Fruit fly (Drosophila melanogaster) whole organism, embryonic: ENCODE data around the gene CG7377.

Source experiments
- Asciz ChIP-seq: fragments of 200-800 bp; sonication (Bioruptor generic); optimal IDR thresholded peaks from 2 replicates; lab custom pipeline; 2017; ENCODE audit warnings: missing biosample characterization, mild to moderate bottlenecking, missing genetic modification characterization, missing genetic modification reagents
- Atf6 ChIP-seq: fragments of 200-800 bp; sonication (Bioruptor generic); IDR thresholded peaks from 2 replicates; pipeline ENCODE4 v1.3.6; 2022; ENCODE audit warnings: missing biosample characterization, missing genetic modification characterization
- B-H2 ChIP-seq: fragments of 200-800 bp; sonication (Bioruptor generic); optimal IDR thresholded peaks from 2 replicates; lab custom pipeline; 2018; ENCODE audit warnings: missing biosample characterization, mild to moderate bottlenecking, missing genetic modification characterization
- Bgb ChIP-seq: fragments of 200-800 bp; sonication (Bioruptor generic); IDR thresholded peaks from 2 replicates; pipeline ENCODE4 v1.3.6; 2022; ENCODE audit warnings: missing biosample characterization, missing genetic modification characterization; ENCODE audit not compliant: partially characterized antibody
- CG10979 ChIP-seq: fragments of 200-800 bp; sonication (Bioruptor generic); optimal IDR thresholded peaks from 2 replicates; lab custom pipeline; 2018; ENCODE audit warnings: missing biosample characterization, mild to moderate bottlenecking, missing genetic modification characterization, moderate library complexity
- CG11695 ChIP-seq: fragments of 200-800 bp; sonication (Bioruptor generic); IDR thresholded peaks from 3 replicates; pipeline ENCODE4 v1.3.6; 2022; ENCODE audit warnings: missing biosample characterization, missing genetic modification characterization
- CG12942 ChIP-seq: fragments of 200-800 bp; sonication (Bioruptor generic); optimal IDR thresholded peaks from 3 replicates; lab custom pipeline; 2016; ENCODE audit warnings: missing biosample characterization, missing genetic modification characterization
- CG13287 ChIP-seq: fragments of 200-800 bp; sonication (Bioruptor generic); IDR thresholded peaks from 2 replicates; pipeline ENCODE4 v1.3.6; 2022; ENCODE audit warnings: missing biosample characterization, missing genetic modification characterization; ENCODE audit not compliant: partially characterized antibody
- CG13775 ChIP-seq: fragments of 200-800 bp; sonication (Bioruptor generic); optimal IDR thresholded peaks from 3 replicates; lab custom pipeline; 2017; ENCODE audit warnings: missing biosample characterization, mild to moderate bottlenecking, missing genetic modification characterization
- CG15479 ChIP-seq: fragments of 200-800 bp; sonication (Bioruptor generic); optimal IDR thresholded peaks from 3 replicates; lab custom pipeline; 2019; ENCODE audit warnings: missing biosample characterization, mild to moderate bottlenecking, missing genetic modification characterization, moderate library complexity
- CG15514 ChIP-seq: fragments of 200-800 bp; sonication (Bioruptor generic); optimal IDR thresholded peaks from 3 replicates; lab custom pipeline; 2017; ENCODE audit warnings: missing biosample characterization, missing genetic modification characterization, mild to moderate bottlenecking, moderate library complexity, missing genetic modification reagents
- CG16779 ChIP-seq: fragments of 200-800 bp; sonication (Bioruptor generic); IDR thresholded peaks from 2 replicates; pipeline ENCODE4 v1.3.6; 2022; ENCODE audit warnings: missing biosample characterization, missing genetic modification characterization
- CG17829 ChIP-seq: fragments of 200-800 bp; optimal IDR thresholded peaks from 2 replicates; lab custom pipeline; 2019; ENCODE audit warnings: missing biosample characterization, mild to moderate bottlenecking, missing genetic modification characterization, moderate library complexity
- CG31441 ChIP-seq: fragments of 200-800 bp; sonication (Bioruptor generic); IDR thresholded peaks from 2 replicates; pipeline ENCODE4 v1.3.6; 2022; ENCODE audit warnings: missing biosample characterization, missing genetic modification characterization
- CG33213 ChIP-seq: fragments of 200-800 bp; sonication (Bioruptor generic); optimal IDR thresholded peaks from 3 replicates; lab custom pipeline; 2016; ENCODE audit warnings: missing biosample characterization, missing genetic modification characterization
- CG4360 ChIP-seq: fragments of 200-800 bp; sonication (Bioruptor generic); IDR thresholded peaks from 2 replicates; pipeline ENCODE4 v1.3.6; 2022; ENCODE audit warnings: missing biosample characterization, missing genetic modification characterization
- CG5953 ChIP-seq: fragments of 200-800 bp; sonication (Bioruptor generic); IDR thresholded peaks from 2 replicates; pipeline ENCODE4 v1.3.6; 2022; ENCODE audit warnings: missing biosample characterization, missing genetic modification characterization
- CG7745 ChIP-seq: fragments of 200-800 bp; sonication (Bioruptor generic); optimal IDR thresholded peaks from 2 replicates; lab custom pipeline; 2018; ENCODE audit warnings: missing biosample characterization, mild to moderate bottlenecking, missing genetic modification characterization, moderate library complexity
- CG8281 ChIP-seq: fragments of 200-800 bp; sonication (Bioruptor generic); optimal IDR thresholded peaks from 2 replicates; lab custom pipeline; 2018; ENCODE audit warnings: missing biosample characterization, mild to moderate bottlenecking, missing genetic modification characterization, moderate library complexity
- CG8290 ChIP-seq, 3 experiments: fragments of 200-800 bp; sonication (Bioruptor generic); optimal IDR thresholded peaks; 2 replicates each; lab custom pipeline; 2016 to 2019; ENCODE audit warnings: missing biosample characterization in 3 of 3, missing genetic modification characterization in 3 of 3, mild to moderate bottlenecking in 2 of 3, moderate library complexity in 1 of 3
- CG9932 ChIP-seq: fragments of 200-800 bp; sonication (Bioruptor generic); IDR thresholded peaks from 2 replicates; pipeline ENCODE4 v1.3.6; 2022; ENCODE audit warnings: missing biosample characterization, missing genetic modification characterization
- Camta ChIP-seq: fragments of 200-800 bp; sonication (Bioruptor generic); optimal IDR thresholded peaks from 2 replicates; lab custom pipeline; 2016; ENCODE audit warnings: missing biosample characterization, missing genetic modification characterization
- Dbx ChIP-seq: fragments of 200-800 bp; sonication (Bioruptor generic); IDR thresholded peaks from 3 replicates; pipeline ENCODE4 v1.3.6; 2022; ENCODE audit warnings: missing biosample characterization, missing genetic modification characterization
- E2f1 ChIP-seq: fragments of 200-800 bp; sonication (Bioruptor generic); IDR thresholded peaks from 2 replicates; pipeline ENCODE4 v1.3.6; 2022; ENCODE audit warnings: missing biosample characterization, missing genetic modification characterization
- ERR ChIP-seq: fragments of 200-800 bp; sonication (Bioruptor generic); optimal IDR thresholded peaks from 2 replicates; lab custom pipeline; 2016; ENCODE audit warnings: missing biosample characterization, missing genetic modification characterization
- Elba2 ChIP-seq: fragments of 200-800 bp; sonication (Bioruptor generic); optimal IDR thresholded peaks from 3 replicates; lab custom pipeline; 2016; ENCODE audit warnings: missing biosample characterization, missing genetic modification characterization
- Hand ChIP-seq: fragments of 200-800 bp; sonication (Bioruptor generic); optimal IDR thresholded peaks from 2 replicates; lab custom pipeline; 2017; ENCODE audit warnings: mild to moderate bottlenecking, missing biosample characterization, missing genetic modification reagents, missing genetic modification characterization
- Sox102F ChIP-seq: fragments of 200-800 bp; sonication (Bioruptor generic); optimal IDR thresholded peaks from 2 replicates; lab custom pipeline; 2018; ENCODE audit warnings: missing biosample characterization, mild to moderate bottlenecking, missing genetic modification characterization, moderate library complexity
- TFAM ChIP-seq: fragments of 200-800 bp; sonication (Bioruptor generic); optimal IDR thresholded peaks from 2 replicates; lab custom pipeline; 2017; ENCODE audit warnings: missing biosample characterization, missing genetic modification characterization, inconsistent platforms
- Usf ChIP-seq: fragments of 200-800 bp; sonication (Bioruptor generic); optimal IDR thresholded peaks from 2 replicates; lab custom pipeline; 2017; ENCODE audit warnings: missing genotype, missing biosample characterization, missing genetic modification characterization
- YL-1 ChIP-seq: fragments of 200-800 bp; sonication (Bioruptor generic); optimal IDR thresholded peaks from 3 replicates; lab custom pipeline; 2017; ENCODE audit warnings: missing biosample characterization, mild to moderate bottlenecking, missing genetic modification characterization
- bab2 ChIP-seq: fragments of 200-800 bp; sonication (Bioruptor generic); optimal IDR thresholded peaks from 2 replicates; lab custom pipeline; 2016; ENCODE audit warnings: missing biosample characterization, missing genetic modification characterization
- cad ChIP-seq: fragments of >200 bp; optimal IDR thresholded peaks from 2 replicates; lab custom pipeline; 2017; ENCODE audit warnings: missing biosample characterization, missing genetic modification characterization
- cas ChIP-seq: fragments of 200-800 bp; sonication (Bioruptor generic); IDR thresholded peaks from 2 replicates; pipeline ENCODE4 v1.3.6; 2022; ENCODE audit warnings: missing biosample characterization, missing genetic modification characterization
- croc ChIP-seq: fragments of 200-800 bp; sonication (Bioruptor generic); conservative IDR thresholded peaks from 3 replicates; pipeline ENCODE4 v1.3.6; 2022; ENCODE audit warnings: missing biosample characterization, missing genetic modification characterization
- dati ChIP-seq: fragments of 200-800 bp; sonication (Bioruptor generic); IDR thresholded peaks from 2 replicates; pipeline ENCODE4 v1.3.6; 2022; ENCODE audit warnings: missing biosample characterization, missing genetic modification characterization
- dimm ChIP-seq: fragments of 200-800 bp; sonication (Bioruptor generic); IDR thresholded peaks from 2 replicates; pipeline ENCODE4 v1.3.6; 2022; ENCODE audit warnings: missing biosample characterization, missing genetic modification characterization
- ems ChIP-seq: fragments of 200-800 bp; sonication (Bioruptor generic); optimal IDR thresholded peaks from 3 replicates; lab custom pipeline; 2016; ENCODE audit warnings: missing biosample characterization, missing genetic modification characterization
- fd96Cb ChIP-seq: fragments of 200-800 bp; sonication (Bioruptor generic); optimal IDR thresholded peaks from 2 replicates; lab custom pipeline; 2018; ENCODE audit warnings: missing biosample characterization, mild to moderate bottlenecking, missing genetic modification characterization, moderate library complexity
- gce ChIP-seq: fragments of 200-800 bp; sonication (Bioruptor generic); IDR thresholded peaks from 3 replicates; pipeline ENCODE4 v1.3.6; 2022; ENCODE audit warnings: missing biosample characterization, missing genetic modification characterization
- grn ChIP-seq: fragments of 200-800 bp; sonication (Bioruptor generic); optimal IDR thresholded peaks from 3 replicates; lab custom pipeline; 2017; ENCODE audit warnings: missing biosample characterization, missing genetic modification characterization
- ind ChIP-seq: fragments of 200-800 bp; sonication (Bioruptor generic); optimal IDR thresholded peaks from 3 replicates; lab custom pipeline; 2016; ENCODE audit warnings: missing biosample characterization, missing genetic modification characterization
- kay ChIP-seq: fragments of 200-800 bp; sonication (Bioruptor generic); optimal IDR thresholded peaks from 2 replicates; lab custom pipeline; 2016; ENCODE audit warnings: missing biosample characterization, missing genetic modification characterization
- mirr ChIP-seq: fragments of 200-800 bp; sonication (Bioruptor generic); optimal IDR thresholded peaks from 3 replicates; lab custom pipeline; 2018; ENCODE audit warnings: missing biosample characterization, mild to moderate bottlenecking, missing genetic modification characterization
- onecut ChIP-seq: fragments of 200-800 bp; sonication (Bioruptor generic); IDR thresholded peaks from 2 replicates; pipeline ENCODE4 v1.3.6; 2022; ENCODE audit warnings: missing biosample characterization, missing genetic modification characterization
- pnt ChIP-seq: fragments of 200-800 bp; sonication (Bioruptor generic); optimal IDR thresholded peaks from 3 replicates; lab custom pipeline; 2016; ENCODE audit warnings: missing biosample characterization, missing genetic modification characterization
- sob ChIP-seq: fragments of 200-800 bp; sonication (Bioruptor generic); IDR thresholded peaks from 2 replicates; pipeline ENCODE4 v1.3.6; 2022; ENCODE audit warnings: missing biosample characterization, missing genetic modification characterization
- sqz ChIP-seq: fragments of 200-800 bp; sonication (Bioruptor generic); optimal IDR thresholded peaks from 3 replicates; lab custom pipeline; 2018; ENCODE audit warnings: missing biosample characterization, mild to moderate bottlenecking, missing genetic modification characterization
- wor ChIP-seq: fragments of 200-800 bp; sonication (Bioruptor generic); IDR thresholded peaks from 2 replicates; pipeline ENCODE4 v1.3.6; 2022; ENCODE audit warnings: missing biosample characterization, missing genetic modification characterization
- zfh2 ChIP-seq: fragments of 200-800 bp; sonication (Bioruptor generic); optimal IDR thresholded peaks from 2 replicates; lab custom pipeline; 2016; ENCODE audit warnings: missing biosample characterization, missing genetic modification characterization

Gene CG7377

dm6 chr3L:11552996-11553671 is 36.4 kb upstream of the CG7377 start (continued):
- no peak for TF ChIP-seq Sox102F (GFP tag; lab: Kevin White, UChicago)
- no peak for TF ChIP-seq CG13775 (GFP tag; lab: Kevin White, UChicago)
- TF ChIP-seq ems: no peak
- TF ChIP-seq Camta (GFP tag; lab: Kevin White, UChicago): no peak
- TF ChIP-seq CG4360 (GFP tag; lab: Robert Waterston, UW): peak; percentile 98
- no peak for TF ChIP-seq fd96Cb (tag; lab: Kevin White, UChicago)
- TF ChIP-seq CG7745 (tag; lab: Kevin White, UChicago): no peak
- TF ChIP-seq CG8290 (GFP tag; optimal IDR thresholded peaks at IDR 0.05; lab: Kevin White, UChicago): no peak
- TF ChIP-seq CG8290 (tag; optimal IDR thresholded peaks at IDR 0.05; lab: Kevin White, UChicago): peak in 1 of 2 experiments; percentile 73
- peak; percentile 21 for TF ChIP-seq YL-1 (GFP tag; lab: Kevin White, UChicago)
- TF ChIP-seq gce: peak; percentile 43; the same call in 2 of the 3 replicates
- TF ChIP-seq ERR: no peak
- no peak for TF ChIP-seq grn (GFP tag; lab: Kevin White, UChicago)
- TF ChIP-seq sqz (GFP tag; lab: Kevin White, UChicago): peak; percentile 42
- no peak for TF ChIP-seq Elba2
- TF ChIP-seq CG5953 (GFP tag; lab: Robert Waterston, UW): no peak
- no peak for TF ChIP-seq dimm (GFP tag; lab: Robert Waterston, UW)
- TF ChIP-seq CG15479 (GFP tag; lab: Kevin White, UChicago): peak; percentile 78
- no peak for TF ChIP-seq CG8281 (tag; lab: Kevin White, UChicago)
- no peak for TF ChIP-seq B-H2 (GFP tag; lab: Kevin White, UChicago)
- peak; percentile 59 for TF ChIP-seq mirr (GFP tag; lab: Kevin White, UChicago)
- TF ChIP-seq Hand: peak; percentile 72
- TF ChIP-seq sob (GFP tag; lab: Robert Waterston, UW): peak; percentile 40; the same call in 1 of the 2 replicates
- TF ChIP-seq dati (GFP tag; lab: Robert Waterston, UW): no peak
- no peak for TF ChIP-seq Usf
- no peak for TF ChIP-seq CG12942 (GFP tag; lab: Kevin White, UChicago)
- 0 out of 2 replicates have a peak, but pooled peaks have one; percentile 48 for TF ChIP-seq Atf6
- no peak; the same call in 1 of the 2 replicates for TF ChIP-seq CG31441
- TF ChIP-seq CG11695 (GFP tag; lab: Robert Waterston, UW): no peak
- no peak for TF ChIP-seq CG10979
- peak; percentile 80 for TF ChIP-seq CG13287 (GFP tag; lab: Robert Waterston, UW)
- no peak for TF ChIP-seq pnt (GFP tag; lab: Kevin White, UChicago)
- no peak for TF ChIP-seq kay (GFP tag; lab: Kevin White, UChicago)
- no peak; the same call in 1 of the 2 replicates for TF ChIP-seq E2f1 (GFP tag; lab: Robert Waterston, UW)
- no peak for TF ChIP-seq wor
- TF ChIP-seq CG17829 (tag; lab: Kevin White, UChicago): peak; percentile 62
- no peak for TF ChIP-seq TFAM (GFP tag; lab: Kevin White, UChicago)
- TF ChIP-seq onecut (GFP tag; lab: Robert Waterston, UW): no peak
- TF ChIP-seq croc (GFP tag; lab: Robert Waterston, UW): no peak
- TF ChIP-seq CG16779: no peak
- no peak for TF ChIP-seq ind
- peak; percentile 19; the same call in 1 of the 2 replicates for TF ChIP-seq CG9932 (GFP tag; lab: Robert Waterston, UW)
- no peak for TF ChIP-seq Asciz
- TF ChIP-seq bab2 (GFP tag; lab: Kevin White, UChicago): no peak
- TF ChIP-seq CG15514 (GFP tag; lab: Kevin White, UChicago): peak; percentile 15
- 0 out of 3 replicates have a peak, but pooled peaks have one; percentile 38 for TF ChIP-seq Dbx (GFP tag; lab: Robert Waterston, UW)
- TF ChIP-seq cas: no peak
- no peak for TF ChIP-seq cad (GFP tag; lab: Kevin White, UChicago)
- TF ChIP-seq zfh2 (GFP tag; lab: Kevin White, UChicago): no peak
- peak; percentile 43; the same call in 1 of the 2 replicates for TF ChIP-seq Bgb
- no peak for TF ChIP-seq CG33213
